Worm (Caenorhabditis elegans) whole organism, young adult: ENCODE data around the gene irld-20.
A peak's percentile ranks its signal among the peaks of the same experiment; 100 is the strongest.

Source experiments
- F10E7.11 ChIP-seq: sonication (generic microtip); optimal IDR thresholded peaks from 2 replicates; lab custom pipeline; 2017; ENCODE audit warnings: mild to moderate bottlenecking, missing genetic modification characterization, moderate library complexity, missing compliant biosample characterization
- F22D6.2 ChIP-seq: sonication (generic microtip); optimal IDR thresholded peaks from 2 replicates; lab custom pipeline; 2016; ENCODE audit warnings: mild to moderate bottlenecking, missing genetic modification characterization, missing compliant biosample characterization
- F23B12.7 ChIP-seq: sonication (generic microtip); optimal IDR thresholded peaks from 2 replicates; lab custom pipeline; 2017; ENCODE audit warnings: missing genetic modification characterization, mild to moderate bottlenecking, missing compliant biosample characterization, antibody characterized with exemption, moderate library complexity; ENCODE audit not compliant: insufficient read depth
- F33H1.4 ChIP-seq: fragments of 200-800 bp; sonication (Bioruptor generic); IDR thresholded peaks from 2 replicates; pipeline ENCODE4 v1.3.6; 2022; ENCODE audit warnings: missing genetic modification reagents, missing genetic modification characterization, missing compliant biosample characterization
- F37B4.10 ChIP-seq: fragments of 200-800 bp; sonication (Bioruptor generic); IDR thresholded peaks from 2 replicates; pipeline ENCODE4 v1.3.6; 2022; ENCODE audit warnings: missing genetic modification characterization, missing compliant biosample characterization
- Y56A3A.18 ChIP-seq: fragments of 200-800 bp; sonication (Bioruptor generic); IDR thresholded peaks from 2 replicates; pipeline ENCODE4 v1.3.6; 2022; ENCODE audit warnings: missing genetic modification reagents, missing genetic modification characterization, missing compliant biosample characterization
- aptf-3 ChIP-seq: fragments of 200-800 bp; sonication (Bioruptor generic); IDR thresholded peaks from 2 replicates; pipeline ENCODE4 v1.3.6; 2022; ENCODE audit warnings: missing genetic modification characterization, missing compliant biosample characterization
- attf-5 ChIP-seq: fragments of 200-800 bp; sonication (Bioruptor generic); optimal IDR thresholded peaks from 2 replicates; lab custom pipeline; 2018; ENCODE audit warnings: mild to moderate bottlenecking, missing genetic modification characterization, missing compliant biosample characterization
- efl-1 ChIP-seq: fragments of 150-350 bp; optimal IDR thresholded peaks from 2 replicates; lab custom pipeline; 2014; ENCODE audit warnings: missing biosample characterization, missing genetic modification reagents, missing genetic modification characterization
- egl-44 ChIP-seq: fragments of 200-800 bp; sonication (Bioruptor generic); IDR thresholded peaks from 2 replicates; pipeline ENCODE4 v1.3.6; 2022; ENCODE audit warnings: missing genetic modification reagents, missing genetic modification characterization, missing compliant biosample characterization
- ekl-4 ChIP-seq: fragments of 200-800 bp; sonication (Bioruptor generic); IDR thresholded peaks from 2 replicates; pipeline ENCODE4 v1.3.6; 2022; ENCODE audit warnings: missing genetic modification reagents, missing genetic modification characterization, missing compliant biosample characterization
- fkh-3 ChIP-seq: sonication (generic microtip); optimal IDR thresholded peaks from 2 replicates; lab custom pipeline; 2016; ENCODE audit warnings: mild to moderate bottlenecking, missing genetic modification characterization, missing compliant biosample characterization
- hlh-26 ChIP-seq: fragments of 200-800 bp; sonication (Bioruptor generic); conservative IDR thresholded peaks from 2 replicates; pipeline ENCODE4 v1.3.6; 2022; ENCODE audit warnings: missing genetic modification reagents, missing genetic modification characterization, missing compliant biosample characterization
- hmg-1.2 ChIP-seq: fragments of 200-800 bp; sonication (Bioruptor generic); IDR thresholded peaks from 2 replicates; pipeline ENCODE4 v1.3.6; 2022; ENCODE audit warnings: missing genetic modification reagents, missing genetic modification characterization, missing compliant biosample characterization
- hmg-20 ChIP-seq: fragments of 200-800 bp; sonication (Bioruptor generic); IDR thresholded peaks from 2 replicates; pipeline ENCODE4 v1.3.6; 2022; ENCODE audit warnings: missing genetic modification reagents, missing genetic modification characterization, missing compliant biosample characterization
- lin-26 ChIP-seq: fragments of 200-800 bp; sonication (Bioruptor generic); IDR thresholded peaks from 2 replicates; pipeline ENCODE4 v1.3.6; 2022; ENCODE audit warnings: missing genetic modification reagents, missing genetic modification characterization, missing compliant biosample characterization
- lin-54 ChIP-seq: fragments of 200-800 bp; sonication (Bioruptor generic); optimal IDR thresholded peaks from 2 replicates; lab custom pipeline; 2018; ENCODE audit warnings: mild to moderate bottlenecking, missing genetic modification characterization, missing compliant biosample characterization
- lsy-27 ChIP-seq: sonication (generic microtip); optimal IDR thresholded peaks from 2 replicates; lab custom pipeline; 2017; ENCODE audit warnings: missing genetic modification characterization, mild to moderate bottlenecking, missing compliant biosample characterization, antibody characterized with exemption, missing genotype, borderline replicate concordance; ENCODE audit not compliant: insufficient read depth
- nfya-1 ChIP-seq: sonication (generic microtip); optimal IDR thresholded peaks from 2 replicates; lab custom pipeline; 2017; ENCODE audit warnings: antibody characterized with exemption, missing compliant biosample characterization, missing genetic modification characterization, borderline replicate concordance; ENCODE audit not compliant: insufficient read depth
- nhr-120 ChIP-seq: fragments of 200-800 bp; sonication (Bioruptor generic); IDR thresholded peaks from 2 replicates; pipeline ENCODE4 v1.3.6; 2022; ENCODE audit warnings: missing genetic modification characterization, missing compliant biosample characterization
- nhr-27 ChIP-seq: fragments of 200-800 bp; sonication (Bioruptor generic); optimal IDR thresholded peaks from 2 replicates; lab custom pipeline; 2018; ENCODE audit warnings: mild to moderate bottlenecking, missing genetic modification characterization, moderate library complexity, missing compliant biosample characterization
- nhr-90 ChIP-seq: sonication (generic microtip); optimal IDR thresholded peaks from 2 replicates; lab custom pipeline; 2016; ENCODE audit warnings: missing genotype, mild to moderate bottlenecking, missing genetic modification characterization, missing compliant biosample characterization
- rcor-1 ChIP-seq: fragments of 200-800 bp; sonication (Bioruptor generic); IDR thresholded peaks from 2 replicates; pipeline ENCODE4 v1.3.6; 2022; ENCODE audit warnings: missing genetic modification reagents, missing genetic modification characterization, missing compliant biosample characterization
- snpc-1.1 ChIP-seq: sonication (generic microtip); optimal IDR thresholded peaks from 2 replicates; lab custom pipeline; 2017; ENCODE audit warnings: missing genetic modification characterization, mild to moderate bottlenecking, missing compliant biosample characterization, antibody characterized with exemption, moderate library complexity, missing genotype, missing genetic modification reagents; ENCODE audit not compliant: insufficient read depth
- snpc-4 ChIP-seq, 5 experiments: fragments of 150-350 bp in 1 of 5; sonication (generic microtip) in 4 of 5; optimal IDR thresholded peaks; 2 replicates each; lab custom pipeline; 2014 to 2018; ENCODE audit warnings: missing genetic modification characterization in 5 of 5, missing biosample characterization in 3 of 5, antibody characterized with exemption in 2 of 5, mild to moderate bottlenecking in 2 of 5, missing compliant biosample characterization in 2 of 5, missing genotype in 2 of 5, moderate library complexity in 2 of 5, missing genetic modification reagents in 1 of 5
- sptf-2 ChIP-seq: fragments of 200-800 bp; sonication (Bioruptor generic); optimal IDR thresholded peaks from 2 replicates; lab custom pipeline; 2018; ENCODE audit warnings: mild to moderate bottlenecking, missing genetic modification characterization, missing compliant biosample characterization
- tbp1 ChIP-seq: fragments of 200-800 bp; sonication (Bioruptor generic); optimal IDR thresholded peaks from 2 replicates; lab custom pipeline; 2018; ENCODE audit warnings: mild to moderate bottlenecking, missing genetic modification characterization, missing compliant biosample characterization
- tbx-9 ChIP-seq: sonication (generic microtip); optimal IDR thresholded peaks from 2 replicates; lab custom pipeline; 2016; ENCODE audit warnings: borderline replicate concordance, missing genetic modification characterization, inconsistent platforms, missing compliant biosample characterization
- unc-130 ChIP-seq: sonication (generic microtip); optimal IDR thresholded peaks from 2 replicates; lab custom pipeline; 2016; ENCODE audit warnings: missing genetic modification reagents, missing genetic modification characterization, missing compliant biosample characterization
- unc-62 ChIP-seq: fragments of 150-350 bp; optimal IDR thresholded peaks from 2 replicates; lab custom pipeline; 2014; ENCODE audit warnings: missing biosample characterization, missing genetic modification reagents, missing genetic modification characterization
- ztf-25 ChIP-seq: fragments of 200-800 bp; sonication (Bioruptor generic); IDR thresholded peaks from 2 replicates; pipeline ENCODE4 v1.3.6; 2022; ENCODE audit warnings: missing genetic modification reagents, missing genetic modification characterization, missing compliant biosample characterization

The irld-20 gene

DNA sequence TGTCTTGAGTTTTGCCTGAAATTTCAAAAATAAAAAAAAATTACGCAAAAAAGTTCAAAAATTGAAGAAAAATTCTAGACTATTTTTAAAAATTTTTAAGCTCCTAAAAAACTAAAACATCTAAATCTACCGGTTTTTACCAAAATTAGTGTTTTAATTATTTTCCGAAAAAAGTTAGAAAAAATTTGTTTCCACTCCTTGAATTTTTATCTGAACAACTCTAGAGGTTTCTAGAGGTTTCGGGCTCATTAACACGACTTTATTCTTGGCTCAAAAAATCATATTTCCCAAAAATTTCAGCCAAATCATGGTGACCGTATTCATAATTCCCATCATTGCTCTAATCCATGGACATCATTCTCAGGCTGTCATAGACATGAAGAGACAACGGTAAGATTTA, 33.9 kb downstream of the irld-20 start, which contains the start of gene lgc-37:
TSS of gene lgc-37 (plus strand) at position 301 of the 400 bp plus-strand sequence.
- no peak for TF ChIP-seq F23B12.7 (tag; lab: Kevin White, UChicago)
- no peak for TF ChIP-seq Y56A3A.18 (GFP tag; lab: Robert Waterston, UW)
- TF ChIP-seq F37B4.10: no peak
- no peak for TF ChIP-seq unc-130 (GFP tag; lab: Kevin White, UChicago)
- TF ChIP-seq F22D6.2 (tag; lab: Kevin White, UChicago): no peak

DNA sequence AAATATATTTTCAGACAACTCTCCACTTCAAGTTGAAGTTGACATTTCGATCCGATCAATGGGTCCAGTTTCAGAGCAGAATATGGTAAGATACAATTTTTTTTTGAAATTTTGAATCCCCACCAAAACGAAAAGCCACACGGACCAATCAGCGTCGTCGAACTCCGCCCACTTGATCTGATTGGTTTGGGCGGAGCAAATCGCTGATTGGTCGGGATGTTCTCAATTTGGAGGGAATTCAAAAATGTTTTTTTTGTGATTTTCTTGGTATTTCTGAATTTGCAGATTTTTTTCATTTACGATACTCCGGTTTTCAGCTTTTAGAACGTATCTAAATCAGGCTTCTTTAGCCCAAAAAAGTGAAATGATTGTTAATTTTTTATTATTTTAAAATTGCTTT, 34.5 kb downstream of the irld-20 start:
- TF ChIP-seq attf-5: no peak
- TF ChIP-seq hmg-20: no peak
- no peak for TF ChIP-seq F33H1.4
- no peak for TF ChIP-seq ztf-25 (GFP tag; lab: Robert Waterston, UW)
- TF ChIP-seq hlh-26: no peak
- no peak for TF ChIP-seq fkh-3 (tag; lab: Kevin White, UChicago)
- TF ChIP-seq snpc-4 (GFP tag; optimal IDR thresholded peaks at IDR 0.05; lab: Kevin White, UChicago): no peak
- TF ChIP-seq snpc-4 (tag; optimal IDR thresholded peaks at IDR 0.05; lab: Kevin White, UChicago): no peak
- TF ChIP-seq unc-62 (GFP tag; lab: Kevin White, UChicago): no peak
- no peak for TF ChIP-seq lsy-27 (tag; lab: Kevin White, UChicago)
- TF ChIP-seq tbx-9: no peak
- no peak for TF ChIP-seq nfya-1 (tag; lab: Kevin White, UChicago)
- no peak for TF ChIP-seq tbp1 (GFP tag; lab: Kevin White, UChicago)
- TF ChIP-seq nhr-90 (tag; lab: Kevin White, UChicago): no peak
- no peak for TF ChIP-seq lin-26 (GFP tag; lab: Robert Waterston, UW)
- TF ChIP-seq efl-1 (GFP tag; lab: Kevin White, UChicago): no peak
- TF ChIP-seq Y56A3A.18 (GFP tag; lab: Robert Waterston, UW): no peak
- TF ChIP-seq aptf-3 (GFP tag; lab: Robert Waterston, UW): no peak
- TF ChIP-seq hmg-1.2 (GFP tag; lab: Robert Waterston, UW): no peak

- TF ChIP-seq rcor-1 (no peak), nhr-120 (GFP tag; lab: Robert Waterston, UW) (no peak), F37B4.10 (0 out of 2 replicates have a peak, but pooled peaks have one; percentile 8)
Observed at ce11 chrIII:12788239-12788638, 37.3 kb downstream of the irld-20 start.

DNA sequence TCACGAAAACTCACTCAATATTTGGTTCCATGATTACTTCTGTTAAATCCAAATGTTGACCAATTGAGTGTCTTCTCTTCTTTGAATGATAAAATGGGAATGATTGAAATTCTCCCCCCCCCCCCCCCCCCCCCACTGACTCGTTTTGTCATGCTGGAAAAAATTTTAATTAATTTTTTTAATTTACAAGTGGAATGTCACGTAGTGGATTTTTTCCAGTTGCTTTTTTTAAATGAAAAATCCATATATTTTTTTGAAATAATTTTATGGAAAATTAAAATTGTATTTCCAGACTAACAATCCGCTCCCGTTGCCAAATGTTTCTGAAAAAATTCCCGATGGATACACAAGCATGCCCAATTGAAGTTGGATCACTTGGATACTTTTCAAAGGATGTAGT, 38.5 kb downstream of the irld-20 start, which contains the start of gene BE10.1:
TSS of gene BE10.1 (minus strand) at position 101 of the 400 bp plus-strand sequence.
- no peak for TF ChIP-seq aptf-3 (GFP tag; lab: Robert Waterston, UW)
- no peak for TF ChIP-seq lin-54 (GFP tag; lab: Kevin White, UChicago)
- TF ChIP-seq fkh-3 (tag; lab: Kevin White, UChicago): no peak
- TF ChIP-seq snpc-1.1 (tag; lab: Kevin White, UChicago): no peak
- TF ChIP-seq nhr-90 (tag; lab: Kevin White, UChicago): no peak
- no peak for TF ChIP-seq egl-44 (GFP tag; lab: Robert Waterston, UW)
- TF ChIP-seq ekl-4: no peak
- TF ChIP-seq nhr-27 (tag; lab: Kevin White, UChicago): no peak
- no peak for TF ChIP-seq sptf-2 (GFP tag; lab: Kevin White, UChicago)

- no peak for TF ChIP-seq F10E7.11 (tag; lab: Kevin White, UChicago)
- TF ChIP-seq, all 124 proteins: peak for 0
Observed at ce11 chrIII:12794200-12794599, 43.3 kb downstream of the irld-20 start.
